Fruit fly (Drosophila melanogaster) whole organism, embryonic: ENCODE results near the gene CG6912.

Experiments used
- Atf3 ChIP-seq: fragments of 200-800 bp; sonication (Bioruptor generic); optimal IDR thresholded peaks from 3 replicates; lab custom pipeline; 2016; ENCODE audit warnings: missing biosample characterization, missing genetic modification characterization
- CG10209 ChIP-seq: fragments of 200-800 bp; sonication (Bioruptor generic); optimal IDR thresholded peaks from 3 replicates; lab custom pipeline; 2017; ENCODE audit warnings: missing biosample characterization, mild to moderate bottlenecking, missing genetic modification characterization, missing genetic modification reagents
- CG10267 ChIP-seq: fragments of 200-800 bp; sonication (Bioruptor generic); optimal IDR thresholded peaks from 2 replicates; lab custom pipeline; 2018; ENCODE audit warnings: missing biosample characterization, mild to moderate bottlenecking, missing genetic modification characterization, moderate library complexity
- CG10274 ChIP-seq: fragments of 200-800 bp; sonication (Bioruptor generic); optimal IDR thresholded peaks from 3 replicates; lab custom pipeline; 2017; ENCODE audit warnings: missing biosample characterization, mild to moderate bottlenecking, missing genetic modification characterization
- CG10431 ChIP-seq: fragments of 200-800 bp; sonication (Bioruptor generic); optimal IDR thresholded peaks from 3 replicates; lab custom pipeline; 2018; ENCODE audit warnings: missing biosample characterization, mild to moderate bottlenecking, missing genetic modification characterization
- CG10543 ChIP-seq: fragments of 200-800 bp; sonication (Bioruptor generic); optimal IDR thresholded peaks from 3 replicates; lab custom pipeline; 2017; ENCODE audit warnings: missing biosample characterization, mild to moderate bottlenecking, missing genetic modification characterization, moderate library complexity
- CG10654 ChIP-seq: fragments of 200-800 bp; sonication (Bioruptor generic); optimal IDR thresholded peaks from 2 replicates; lab custom pipeline; 2016; ENCODE audit warnings: missing biosample characterization, missing genetic modification characterization
- CG12391 ChIP-seq: fragments of 200-800 bp; sonication (Bioruptor generic); optimal IDR thresholded peaks from 3 replicates; lab custom pipeline; 2018; ENCODE audit warnings: missing biosample characterization, mild to moderate bottlenecking, missing genetic modification characterization, moderate library complexity
- CG12659 ChIP-seq: fragments of 200-800 bp; sonication (Bioruptor generic); optimal IDR thresholded peaks from 3 replicates; lab custom pipeline; 2017; ENCODE audit warnings: mild to moderate bottlenecking, missing biosample characterization, missing genetic modification reagents, missing genetic modification characterization
- CG13424 ChIP-seq: fragments of 200-800 bp; sonication (Bioruptor generic); optimal IDR thresholded peaks from 2 replicates; lab custom pipeline; 2019; ENCODE audit warnings: missing biosample characterization, mild to moderate bottlenecking, missing genetic modification characterization, moderate library complexity
- CG14710 ChIP-seq: fragments of 200-800 bp; sonication (Bioruptor generic); optimal IDR thresholded peaks from 3 replicates; lab custom pipeline; 2019; ENCODE audit warnings: missing biosample characterization, mild to moderate bottlenecking, missing genetic modification characterization, moderate library complexity
- CG14860 ChIP-seq: fragments of 200-800 bp; sonication (Bioruptor generic); IDR thresholded peaks from 3 replicates; pipeline ENCODE4 v1.3.6; 2022; ENCODE audit warnings: missing biosample characterization, missing genetic modification characterization; ENCODE audit not compliant: partially characterized antibody
- CG15269 ChIP-seq: fragments of 200-800 bp; sonication (Bioruptor generic); optimal IDR thresholded peaks from 2 replicates; lab custom pipeline; 2018; ENCODE audit warnings: missing biosample characterization, mild to moderate bottlenecking, missing genetic modification characterization, moderate library complexity
- CG1647 ChIP-seq: fragments of 200-800 bp; sonication (Bioruptor generic); optimal IDR thresholded peaks from 3 replicates; lab custom pipeline; 2016; ENCODE audit warnings: missing biosample characterization, missing genetic modification characterization
- CG17328 ChIP-seq: fragments of 200-800 bp; sonication (Bioruptor generic); IDR thresholded peaks from 2 replicates; pipeline ENCODE4 v1.3.6; 2022; ENCODE audit warnings: missing biosample characterization, missing genetic modification characterization
- CG17912 ChIP-seq: fragments of 200-800 bp; sonication (Bioruptor generic); optimal IDR thresholded peaks from 2 replicates; lab custom pipeline; 2018; ENCODE audit warnings: missing biosample characterization, mild to moderate bottlenecking, missing genetic modification characterization
- CG18262 ChIP-seq: fragments of 200-800 bp; optimal IDR thresholded peaks from 3 replicates; lab custom pipeline; 2019; ENCODE audit warnings: missing biosample characterization, mild to moderate bottlenecking, missing genetic modification characterization, moderate library complexity
- CG2712 ChIP-seq: fragments of 200-800 bp; optimal IDR thresholded peaks from 3 replicates; lab custom pipeline; 2019; ENCODE audit warnings: missing biosample characterization, mild to moderate bottlenecking, missing genetic modification characterization, moderate library complexity
- CG32767 ChIP-seq: fragments of 200-800 bp; sonication (Bioruptor generic); IDR thresholded peaks from 2 replicates; pipeline ENCODE4 v1.3.6; 2022; ENCODE audit warnings: missing biosample characterization, missing genetic modification characterization
- CG34224 ChIP-seq: fragments of 200-800 bp; sonication (Bioruptor generic); IDR thresholded peaks from 3 replicates; pipeline ENCODE4 v1.3.6; 2022; ENCODE audit warnings: missing biosample characterization, missing genetic modification characterization; ENCODE audit not compliant: partially characterized antibody
- CG5180 ChIP-seq: fragments of 200-800 bp; sonication (Bioruptor generic); optimal IDR thresholded peaks from 3 replicates; lab custom pipeline; 2017; ENCODE audit warnings: missing biosample characterization, missing genetic modification characterization, mild to moderate bottlenecking, moderate library complexity, missing genetic modification reagents
- CG6765 ChIP-seq: fragments of 200-800 bp; sonication (Bioruptor generic); optimal IDR thresholded peaks from 3 replicates; lab custom pipeline; 2017; ENCODE audit warnings: missing biosample characterization, mild to moderate bottlenecking, missing genetic modification characterization
- D ChIP-seq, 2 experiments: fragments of 200-800 bp in 1 of 2; fragments of >200 bp in 1 of 2; sonication (Bioruptor generic) in 1 of 2; optimal IDR thresholded peaks; 2 replicates in 1 of 2; 3 replicates in 1 of 2; lab custom pipeline; 2017; ENCODE audit warnings: mild to moderate bottlenecking in 1 of 2, missing biosample characterization in 1 of 2, missing genetic modification characterization in 1 of 2, missing genetic modification reagents in 1 of 2
- Doc3 ChIP-seq: fragments of 200-800 bp; sonication (Bioruptor generic); IDR thresholded peaks from 3 replicates; pipeline ENCODE4 v1.3.6; 2022; ENCODE audit warnings: missing biosample characterization, missing genetic modification characterization; ENCODE audit not compliant: partially characterized antibody
- E2f2 ChIP-seq: fragments of 200-800 bp; sonication (Bioruptor generic); IDR thresholded peaks from 2 replicates; pipeline ENCODE4 v1.3.6; 2022; ENCODE audit warnings: missing biosample characterization, missing genetic modification characterization
- Fer1 ChIP-seq: fragments of 200-800 bp; sonication (Bioruptor generic); optimal IDR thresholded peaks from 2 replicates; lab custom pipeline; 2017; ENCODE audit warnings: missing biosample characterization, mild to moderate bottlenecking, missing genetic modification characterization
- Gug ChIP-seq: fragments of 200-800 bp; sonication (Bioruptor generic); IDR thresholded peaks from 4 replicates; pipeline ENCODE4 v1.3.6; 2022; ENCODE audit warnings: missing biosample characterization, missing genetic modification characterization
- Hand ChIP-seq: fragments of 200-800 bp; sonication (Bioruptor generic); optimal IDR thresholded peaks from 2 replicates; lab custom pipeline; 2017; ENCODE audit warnings: mild to moderate bottlenecking, missing biosample characterization, missing genetic modification reagents, missing genetic modification characterization
- Pdp1 ChIP-seq, 2 experiments: fragments of 200-800 bp; sonication (Bioruptor generic); optimal IDR thresholded peaks; 3 replicates each; lab custom pipeline; 2016; ENCODE audit warnings: missing biosample characterization in 2 of 2, missing genetic modification characterization in 2 of 2, mild to moderate bottlenecking in 1 of 2, moderate library complexity in 1 of 2
- Sox102F ChIP-seq: fragments of 200-800 bp; sonication (Bioruptor generic); optimal IDR thresholded peaks from 2 replicates; lab custom pipeline; 2018; ENCODE audit warnings: missing biosample characterization, mild to moderate bottlenecking, missing genetic modification characterization, moderate library complexity
- Spps ChIP-seq: fragments of 200-800 bp; sonication (Bioruptor generic); optimal IDR thresholded peaks from 2 replicates; lab custom pipeline; 2018; ENCODE audit warnings: missing biosample characterization, mild to moderate bottlenecking, missing genetic modification characterization
- Trl ChIP-seq, 3 experiments: fragments of >200 bp in 2 of 3; fragments of 200-800 bp in 1 of 3; sonication (Bioruptor generic) in 1 of 3; optimal IDR thresholded peaks; 2 replicates in 1 of 3; 3 replicates in 2 of 3; lab custom pipeline; 2016 to 2017; ENCODE audit warnings: missing biosample characterization in 1 of 3, missing genetic modification characterization in 1 of 3
- ab ChIP-seq: fragments of 200-800 bp; sonication (Bioruptor generic); optimal IDR thresholded peaks from 2 replicates; lab custom pipeline; 2016; ENCODE audit warnings: missing biosample characterization, missing genetic modification characterization
- abd-A ChIP-seq: fragments of 200-800 bp; sonication (Bioruptor generic); optimal IDR thresholded peaks from 3 replicates; lab custom pipeline; 2019; ENCODE audit warnings: missing biosample characterization, mild to moderate bottlenecking, missing genetic modification characterization, moderate library complexity
- bsh ChIP-seq, 2 experiments: fragments of 200-800 bp; sonication (Bioruptor generic); optimal IDR thresholded peaks; 2 replicates each; lab custom pipeline; 2017 to 2018; ENCODE audit warnings: mild to moderate bottlenecking in 2 of 2, missing biosample characterization in 2 of 2, missing genetic modification characterization in 2 of 2, moderate library complexity in 1 of 2
- disco-r ChIP-seq: fragments of 200-800 bp; sonication (Bioruptor generic); optimal IDR thresholded peaks from 2 replicates; lab custom pipeline; 2016; ENCODE audit warnings: missing biosample characterization, missing genetic modification characterization
- dmrt11E ChIP-seq: fragments of 200-800 bp; sonication (Bioruptor generic); optimal IDR thresholded peaks from 3 replicates; lab custom pipeline; 2018; ENCODE audit warnings: missing biosample characterization, mild to moderate bottlenecking, missing genetic modification characterization, moderate library complexity
- ftz-f1 ChIP-seq: fragments of 200-800 bp; sonication (Bioruptor generic); optimal IDR thresholded peaks from 2 replicates; lab custom pipeline; 2016; ENCODE audit warnings: missing biosample characterization, missing genetic modification characterization
- gsb-n ChIP-seq: fragments of 200-800 bp; sonication (Bioruptor generic); optimal IDR thresholded peaks from 3 replicates; lab custom pipeline; 2018; ENCODE audit warnings: missing biosample characterization, mild to moderate bottlenecking, missing genetic modification characterization
- kay ChIP-seq: fragments of 200-800 bp; sonication (Bioruptor generic); optimal IDR thresholded peaks from 2 replicates; lab custom pipeline; 2016; ENCODE audit warnings: missing biosample characterization, missing genetic modification characterization
- kni ChIP-seq: fragments of 200-800 bp; sonication (Bioruptor generic); optimal IDR thresholded peaks from 3 replicates; lab custom pipeline; 2017; ENCODE audit warnings: mild to moderate bottlenecking, missing biosample characterization, missing genetic modification reagents, missing genetic modification characterization
- lab ChIP-seq: fragments of 200-800 bp; sonication (Bioruptor generic); optimal IDR thresholded peaks from 3 replicates; lab custom pipeline; 2017; ENCODE audit warnings: missing biosample characterization, missing genetic modification characterization, mild to moderate bottlenecking, moderate library complexity, missing genetic modification reagents
- maf-S ChIP-seq: fragments of 200-800 bp; sonication (Bioruptor generic); optimal IDR thresholded peaks from 2 replicates; lab custom pipeline; 2016; ENCODE audit warnings: missing biosample characterization, missing genetic modification characterization
- mirr ChIP-seq: fragments of 200-800 bp; sonication (Bioruptor generic); optimal IDR thresholded peaks from 3 replicates; lab custom pipeline; 2018; ENCODE audit warnings: missing biosample characterization, mild to moderate bottlenecking, missing genetic modification characterization
- nau ChIP-seq: fragments of 200-800 bp; sonication (Bioruptor generic); optimal IDR thresholded peaks from 3 replicates; lab custom pipeline; 2017; ENCODE audit warnings: missing biosample characterization, mild to moderate bottlenecking, missing genetic modification characterization, missing genetic modification reagents
- nerfin-1 ChIP-seq: fragments of 200-800 bp; sonication (Bioruptor generic); optimal IDR thresholded peaks from 3 replicates; lab custom pipeline; 2019; ENCODE audit warnings: missing biosample characterization, mild to moderate bottlenecking, missing genetic modification characterization, moderate library complexity
- pnt ChIP-seq: fragments of 200-800 bp; sonication (Bioruptor generic); optimal IDR thresholded peaks from 3 replicates; lab custom pipeline; 2016; ENCODE audit warnings: missing biosample characterization, missing genetic modification characterization
- usp ChIP-seq: fragments of >200 bp; optimal IDR thresholded peaks from 2 replicates; lab custom pipeline; 2017; ENCODE audit warnings: missing biosample characterization, missing genetic modification characterization

Gene CG6912

dm6 chr3R:15131677-15132076, 5.1 kb downstream of the CG6912 start, which contains the start of gene CG42788 (continued):
- no peak for TF ChIP-seq Trl (optimal IDR thresholded peaks at IDR 0.05; lab: Kevin White, UChicago)
- TF ChIP-seq Trl (GFP tag; optimal IDR thresholded peaks at IDR 0.05; lab: Kevin White, UChicago) = peak; percentile 48
- TF ChIP-seq abd-A = peak; percentile 91
- peak; percentile 87 for TF ChIP-seq ftz-f1 (GFP tag; lab: Kevin White, UChicago)
- peak; percentile 71 for TF ChIP-seq CG12391
- peak; percentile 38 for TF ChIP-seq disco-r (GFP tag; lab: Kevin White, UChicago)
- TF ChIP-seq CG12659 (GFP tag; lab: Kevin White, UChicago) = peak; percentile 95
- TF ChIP-seq kni (GFP tag; lab: Kevin White, UChicago) = peak; percentile 60
- peak; percentile 52 for TF ChIP-seq Hand
- no peak for TF ChIP-seq E2f2 (GFP tag; lab: Robert Waterston, UW)
- TF ChIP-seq CG14710 (tag; lab: Kevin White, UChicago) = peak; percentile 51
- no peak for TF ChIP-seq CG17328 (GFP tag; lab: Robert Waterston, UW)
- TF ChIP-seq kay (GFP tag; lab: Kevin White, UChicago) = peak; percentile 54
- peak; percentile 43 for TF ChIP-seq CG10267
- no peak for TF ChIP-seq CG10274 (GFP tag; lab: Kevin White, UChicago)
- TF ChIP-seq CG18262 (tag; lab: Kevin White, UChicago) = peak; percentile 17
- TF ChIP-seq CG15269 (tag; lab: Kevin White, UChicago) = peak; percentile 64
- peak; percentile 46 for TF ChIP-seq Sox102F (GFP tag; lab: Kevin White, UChicago)
- TF ChIP-seq CG10431 (GFP tag; lab: Kevin White, UChicago) = peak; percentile 7
- peak; percentile 25 for TF ChIP-seq nerfin-1 (tag; lab: Kevin White, UChicago)
- peak; percentile 13 for TF ChIP-seq ab (GFP tag; lab: Kevin White, UChicago)
- peak; percentile 66 for TF ChIP-seq CG10543 (GFP tag; lab: Kevin White, UChicago)
- TF ChIP-seq CG2712 (tag; lab: Kevin White, UChicago) = peak; percentile 68
- peak; percentile 34 for TF ChIP-seq CG5180 (GFP tag; lab: Kevin White, UChicago)
- TF ChIP-seq mirr (GFP tag; lab: Kevin White, UChicago) = peak; percentile 63
- peak in 1 of 2 experiments; percentile 76 for TF ChIP-seq Pdp1 (GFP tag; optimal IDR thresholded peaks at IDR 0.05; lab: Kevin White, UChicago)
- no peak for TF ChIP-seq Doc3
- peak; percentile 65 for TF ChIP-seq gsb-n (tag; lab: Kevin White, UChicago)
- TF ChIP-seq CG17912 (GFP tag; lab: Kevin White, UChicago) = peak; percentile 88
- TF ChIP-seq CG34224 (GFP tag; lab: Robert Waterston, UW) = no peak
- peak; percentile 0 for TF ChIP-seq CG10654 (GFP tag; lab: Kevin White, UChicago)
- peak; percentile 58 for TF ChIP-seq maf-S (GFP tag; lab: Kevin White, UChicago)
- TF ChIP-seq CG13424 (tag; lab: Kevin White, UChicago) = peak; percentile 56
- TF ChIP-seq Gug (GFP tag; lab: Robert Waterston, UW) = 0 out of 4 replicates have a peak, but pooled peaks have one; percentile 51
- TF ChIP-seq pnt = peak; percentile 39
- no peak for TF ChIP-seq CG14860 (GFP tag; lab: Robert Waterston, UW)
- TF ChIP-seq CG32767 (GFP tag; lab: Robert Waterston, UW) = no peak
- peak; percentile 50 to 58 for TF ChIP-seq bsh (GFP tag; optimal IDR thresholded peaks at IDR 0.05; lab: Kevin White, UChicago)
- peak; percentile 32 for TF ChIP-seq nau (GFP tag; lab: Kevin White, UChicago)
- TF ChIP-seq dmrt11E (tag; lab: Kevin White, UChicago) = peak; percentile 42
- TF ChIP-seq D (optimal IDR thresholded peaks at IDR 0.05; lab: Kevin White, UChicago) = no peak
- TF ChIP-seq D (GFP tag; optimal IDR thresholded peaks at IDR 0.05; lab: Kevin White, UChicago) = peak; percentile 10
- TF ChIP-seq CG1647 = peak; percentile 70
- TF ChIP-seq Spps (tag; lab: Kevin White, UChicago) = peak; percentile 11
- peak; percentile 64 for TF ChIP-seq Fer1 (GFP tag; lab: Kevin White, UChicago)
- no peak for TF ChIP-seq CG6765 (GFP tag; lab: Kevin White, UChicago)
- no peak for TF ChIP-seq usp
- peak; percentile 53 for TF ChIP-seq CG10209 (GFP tag; lab: Kevin White, UChicago)
- peak; percentile 48 for TF ChIP-seq Atf3 (GFP tag; lab: Kevin White, UChicago)
- TF ChIP-seq lab = peak; percentile 67
